Worm (Caenorhabditis elegans) whole organism, L1 larva: ENCODE results near the gene ttr-59.

ENCODE experiments used
- C04F5.9 ChIP-seq: sonication (generic microtip); optimal IDR thresholded peaks from 2 replicates; lab custom pipeline; 2016; ENCODE audit warnings: missing genetic modification characterization, missing compliant biosample characterization
- Y116A8C.19 ChIP-seq: sonication (generic microtip); optimal IDR thresholded peaks from 2 replicates; lab custom pipeline; 2016; ENCODE audit warnings: missing compliant biosample characterization, missing genetic modification characterization, borderline replicate concordance
- aha-1 ChIP-seq: fragments of 150-350 bp; optimal IDR thresholded peaks from 2 replicates; lab custom pipeline; 2014; ENCODE audit warnings: missing biosample characterization, missing genetic modification characterization
- alr-1 ChIP-seq: fragments of 200-800 bp; sonication (Bioruptor generic); optimal IDR thresholded peaks from 2 replicates; lab custom pipeline; 2018; ENCODE audit warnings: borderline replicate concordance, mild to moderate bottlenecking, missing genetic modification characterization, missing compliant biosample characterization
- aly-2 ChIP-seq: fragments of 150-350 bp; optimal IDR thresholded peaks from 2 replicates; lab custom pipeline; 2014; ENCODE audit warnings: missing biosample characterization, missing genetic modification characterization
- ama-1 ChIP-seq: fragments of 150-350 bp; optimal IDR thresholded peaks from 2 replicates; lab custom pipeline; 2014
- blmp-1 ChIP-seq: fragments of 150-350 bp; optimal IDR thresholded peaks from 2 replicates; lab custom pipeline; 2014; ENCODE audit warnings: missing biosample characterization, missing genetic modification characterization
- ceh-8 ChIP-seq: fragments of 200-800 bp; sonication (Bioruptor generic); optimal IDR thresholded peaks from 2 replicates; lab custom pipeline; 2018; ENCODE audit warnings: mild to moderate bottlenecking, missing genetic modification characterization, moderate library complexity, missing compliant biosample characterization
- ceh-88 ChIP-seq: fragments of 200-800 bp; sonication (Bioruptor generic); IDR thresholded peaks from 2 replicates; pipeline ENCODE4 v1.3.6; 2022; ENCODE audit warnings: missing genetic modification characterization, missing compliant biosample characterization
- ceh-90 ChIP-seq: sonication (generic microtip); optimal IDR thresholded peaks from 2 replicates; lab custom pipeline; 2016; ENCODE audit warnings: missing genetic modification characterization, missing compliant biosample characterization
- dsc-1 ChIP-seq: sonication (generic microtip); optimal IDR thresholded peaks from 2 replicates; lab custom pipeline; 2016; ENCODE audit warnings: mild to moderate bottlenecking, missing genetic modification characterization, missing compliant biosample characterization
- efl-3 ChIP-seq: fragments of 200-800 bp; sonication (Bioruptor generic); optimal IDR thresholded peaks from 2 replicates; lab custom pipeline; 2018; ENCODE audit warnings: mild to moderate bottlenecking, missing genetic modification characterization, missing compliant biosample characterization
- egl-27 ChIP-seq, 2 experiments: fragments of 150-350 bp in 1 of 2; sonication (generic microtip); optimal IDR thresholded peaks; 3 replicates each; lab custom pipeline; 2017 to 2018; ENCODE audit warnings: missing biosample characterization in 2 of 2, missing genetic modification characterization in 2 of 2, missing genetic modification reagents in 2 of 2
- elt-3 ChIP-seq, 6 experiments: fragments of 150-350 bp in 1 of 6; sonication (generic microtip); optimal IDR thresholded peaks; 2 replicates each; lab custom pipeline; 2017 to 2018; ENCODE audit warnings: missing biosample characterization in 6 of 6, missing genetic modification characterization in 6 of 6, inconsistent platforms in 1 of 6
- ets-5 ChIP-seq: fragments of 200-800 bp; sonication (Bioruptor generic); IDR thresholded peaks from 2 replicates; pipeline ENCODE4 v1.3.6; 2022; ENCODE audit warnings: missing genetic modification characterization, missing compliant biosample characterization
- fkh-10 ChIP-seq: sonication (generic microtip); optimal IDR thresholded peaks from 2 replicates; lab custom pipeline; 2017; ENCODE audit warnings: missing biosample characterization, missing genetic modification reagents, missing genetic modification characterization
- fkh-4 ChIP-seq: sonication (generic microtip); optimal IDR thresholded peaks from 2 replicates; lab custom pipeline; 2016; ENCODE audit warnings: missing compliant biosample characterization, missing genetic modification characterization, borderline replicate concordance
- fkh-8 ChIP-seq: sonication (generic microtip); optimal IDR thresholded peaks from 2 replicates; lab custom pipeline; 2016; ENCODE audit warnings: mild to moderate bottlenecking, missing genetic modification characterization, missing compliant biosample characterization
- irx-1 ChIP-seq: sonication (generic microtip); optimal IDR thresholded peaks from 2 replicates; lab custom pipeline; 2016; ENCODE audit warnings: missing genetic modification characterization, missing compliant biosample characterization
- isw-1 ChIP-seq: fragments of 200-800 bp; sonication (Bioruptor generic); IDR thresholded peaks from 2 replicates; pipeline ENCODE4 v1.3.6; 2022; ENCODE audit warnings: missing genetic modification characterization, missing compliant biosample characterization
- jun-1 ChIP-seq: fragments of 150-350 bp; optimal IDR thresholded peaks from 2 replicates; lab custom pipeline; 2014; ENCODE audit warnings: missing biosample characterization, missing genetic modification reagents, missing genetic modification characterization
- lin-14 ChIP-seq: fragments of 200-800 bp; sonication (Bioruptor generic); optimal IDR thresholded peaks from 2 replicates; lab custom pipeline; 2018; ENCODE audit warnings: mild to moderate bottlenecking, missing genetic modification characterization, moderate library complexity, missing compliant biosample characterization
- lin-15B ChIP-seq: fragments of 150-350 bp; sonication (generic microtip); optimal IDR thresholded peaks from 3 replicates; lab custom pipeline; 2014; ENCODE audit warnings: missing biosample characterization, missing genetic modification characterization
- lin-35 ChIP-seq, 2 experiments: fragments of 150-350 bp; optimal IDR thresholded peaks; 2 replicates each; lab custom pipeline; 2014; ENCODE audit warnings: missing biosample characterization in 2 of 2, missing genetic modification characterization in 2 of 2, missing genetic modification reagents in 2 of 2
- lir-3 ChIP-seq: sonication (generic microtip); optimal IDR thresholded peaks from 2 replicates; lab custom pipeline; 2016; ENCODE audit warnings: mild to moderate bottlenecking, missing genetic modification characterization, moderate library complexity, missing compliant biosample characterization; ENCODE audit not compliant: poor library complexity
- mab-9 ChIP-seq: fragments of 200-800 bp; sonication (Bioruptor generic); IDR thresholded peaks from 2 replicates; pipeline ENCODE4 v1.3.6; 2022; ENCODE audit warnings: missing genetic modification reagents, missing genetic modification characterization, missing compliant biosample characterization
- mef-2 ChIP-seq: fragments of 150-350 bp; optimal IDR thresholded peaks from 2 replicates; lab custom pipeline; 2014; ENCODE audit warnings: missing biosample characterization, missing genetic modification characterization
- nhr-20 ChIP-seq: sonication (generic microtip); optimal IDR thresholded peaks from 2 replicates; lab custom pipeline; 2016; ENCODE audit warnings: mild to moderate bottlenecking, missing genetic modification characterization, missing compliant biosample characterization
- nhr-237 ChIP-seq: fragments of 150-350 bp; optimal IDR thresholded peaks from 2 replicates; lab custom pipeline; 2014; ENCODE audit warnings: missing biosample characterization, missing genetic modification characterization
- nhr-71 ChIP-seq: sonication (generic microtip); optimal IDR thresholded peaks from 2 replicates; lab custom pipeline; 2016; ENCODE audit warnings: mild to moderate bottlenecking, missing genetic modification characterization, moderate library complexity, missing compliant biosample characterization
- nhr-84 ChIP-seq: sonication (generic microtip); optimal IDR thresholded peaks from 2 replicates; lab custom pipeline; 2017; ENCODE audit warnings: missing biosample characterization, missing genetic modification characterization
- nhr-85 ChIP-seq: sonication (generic microtip); peaks from one replicate; lab custom pipeline; 2016; ENCODE audit warnings: missing genetic modification characterization, inconsistent platforms, missing compliant biosample characterization
- nhr-90 ChIP-seq: sonication (generic microtip); optimal IDR thresholded peaks from 2 replicates; lab custom pipeline; 2016; ENCODE audit warnings: mild to moderate bottlenecking, missing genetic modification characterization, missing compliant biosample characterization; ENCODE audit not compliant: poor library complexity
- pag-3 ChIP-seq: sonication (generic microtip); optimal IDR thresholded peaks from 2 replicates; lab custom pipeline; 2017; ENCODE audit warnings: missing genetic modification characterization, mild to moderate bottlenecking, missing compliant biosample characterization, antibody characterized with exemption, borderline replicate concordance; ENCODE audit not compliant: insufficient read depth
- pax-3 ChIP-seq: fragments of 200-800 bp; sonication (Bioruptor generic); optimal IDR thresholded peaks from 2 replicates; lab custom pipeline; 2018; ENCODE audit warnings: mild to moderate bottlenecking, missing genetic modification characterization, moderate library complexity, missing compliant biosample characterization
- rnt-1 ChIP-seq: sonication (generic microtip); optimal IDR thresholded peaks from 2 replicates; lab custom pipeline; 2016; ENCODE audit warnings: mild to moderate bottlenecking, missing genetic modification characterization, moderate library complexity, missing compliant biosample characterization
- skn-1 ChIP-seq: fragments of 150-350 bp; optimal IDR thresholded peaks from 2 replicates; lab custom pipeline; 2014; ENCODE audit warnings: missing biosample characterization, missing genetic modification characterization
- snpc-4 ChIP-seq: fragments of 150-350 bp; optimal IDR thresholded peaks from 2 replicates; lab custom pipeline; 2014; ENCODE audit warnings: missing biosample characterization, missing genetic modification characterization
- snu-23 ChIP-seq: sonication (generic microtip); optimal IDR thresholded peaks from 2 replicates; lab custom pipeline; 2016; ENCODE audit warnings: missing genetic modification characterization, missing compliant biosample characterization
- sptf-1 ChIP-seq: fragments of 150-350 bp; optimal IDR thresholded peaks from 2 replicates; lab custom pipeline; 2014; ENCODE audit warnings: missing biosample characterization, missing genetic modification characterization
- sup-37 ChIP-seq: fragments of 200-800 bp; sonication (Bioruptor generic); optimal IDR thresholded peaks from 2 replicates; lab custom pipeline; 2018; ENCODE audit warnings: mild to moderate bottlenecking, missing genetic modification characterization, missing compliant biosample characterization
- swsn-7 ChIP-seq: sonication (generic microtip); optimal IDR thresholded peaks from 2 replicates; lab custom pipeline; 2016; ENCODE audit warnings: missing genetic modification characterization, missing compliant biosample characterization
- unc-130 ChIP-seq: fragments of 150-350 bp; optimal IDR thresholded peaks from 2 replicates; lab custom pipeline; 2017; ENCODE audit warnings: missing biosample characterization, missing genetic modification characterization, inconsistent platforms
- unc-62 ChIP-seq: fragments of 150-350 bp; optimal IDR thresholded peaks from 2 replicates; lab custom pipeline; 2014; ENCODE audit warnings: missing biosample characterization, missing genetic modification reagents, missing genetic modification characterization
- unc-98 ChIP-seq: fragments of 200-800 bp; sonication (Bioruptor generic); IDR thresholded peaks from 2 replicates; pipeline ENCODE4 v1.3.6; 2022; ENCODE audit warnings: missing genetic modification characterization, missing compliant biosample characterization
- vab-15 ChIP-seq: sonication (generic microtip); optimal IDR thresholded peaks from 2 replicates; lab custom pipeline; 2017; ENCODE audit warnings: missing genotype, mild to moderate bottlenecking, missing genetic modification characterization, missing compliant biosample characterization
- xbp-1 ChIP-seq: sonication (generic microtip); optimal IDR thresholded peaks from 2 replicates; lab custom pipeline; 2016; ENCODE audit warnings: missing genetic modification characterization, missing compliant biosample characterization
- zag-1 ChIP-seq: fragments of 150-350 bp; optimal IDR thresholded peaks from 2 replicates; lab custom pipeline; 2014; ENCODE audit warnings: missing biosample characterization, missing genetic modification characterization
- ztf-11 ChIP-seq, 2 experiments: sonication (generic microtip); optimal IDR thresholded peaks; 2 replicates each; lab custom pipeline; 2016 to 2017; ENCODE audit warnings: missing genetic modification characterization in 2 of 2, missing biosample characterization in 1 of 2, missing compliant biosample characterization in 1 of 2
- ztf-4 ChIP-seq: fragments of 150-350 bp; optimal IDR thresholded peaks from 2 replicates; lab custom pipeline; 2014; ENCODE audit warnings: missing biosample characterization, missing genetic modification characterization

ttr-59 gene

DNA sequence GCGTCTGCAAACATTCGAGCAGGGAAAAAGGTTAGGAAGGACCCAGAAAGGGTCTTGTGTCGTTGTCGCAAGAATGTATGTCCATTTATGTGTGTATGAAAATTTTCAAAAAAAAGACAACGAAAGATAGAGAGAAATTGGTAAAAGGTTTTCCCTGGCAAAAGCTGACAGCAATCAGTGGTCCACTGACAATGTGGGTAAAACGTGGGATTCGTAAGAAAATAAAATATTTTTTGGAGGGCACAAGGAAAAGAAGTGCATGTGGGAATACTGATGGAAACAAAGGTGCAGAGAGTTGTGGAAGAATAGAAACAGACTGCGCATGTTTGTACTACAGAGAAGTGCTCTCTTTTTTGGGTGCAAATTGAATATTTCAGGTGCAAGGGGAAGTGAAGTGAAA, 46.5 kb upstream of the ttr-59 start:
- no peak for TF ChIP-seq ama-1
- TF ChIP-seq nhr-90 (tag; lab: Kevin White, UChicago), result no peak
- no peak for TF ChIP-seq fkh-8 (tag; lab: Kevin White, UChicago)
- TF ChIP-seq alr-1 (tag; lab: Kevin White, UChicago), result no peak
- no peak for TF ChIP-seq ztf-4 (tag; lab: Kevin White, UChicago)
- TF ChIP-seq ceh-8 (GFP tag; lab: Kevin White, UChicago), result no peak
- TF ChIP-seq blmp-1, result no peak
- no peak for TF ChIP-seq pag-3
- no peak for TF ChIP-seq ets-5 (GFP tag; lab: Robert Waterston, UW)
- no peak for TF ChIP-seq mef-2 (tag; lab: Kevin White, UChicago)
- TF ChIP-seq nhr-85 (tag; lab: Kevin White, UChicago), result no peak
- no peak for TF ChIP-seq ceh-88
- TF ChIP-seq aly-2 (tag; lab: Kevin White, UChicago), result no peak
- TF ChIP-seq elt-3 (tag; optimal IDR thresholded peaks at IDR 0.05; lab: Kevin White, UChicago), result no peak

DNA sequence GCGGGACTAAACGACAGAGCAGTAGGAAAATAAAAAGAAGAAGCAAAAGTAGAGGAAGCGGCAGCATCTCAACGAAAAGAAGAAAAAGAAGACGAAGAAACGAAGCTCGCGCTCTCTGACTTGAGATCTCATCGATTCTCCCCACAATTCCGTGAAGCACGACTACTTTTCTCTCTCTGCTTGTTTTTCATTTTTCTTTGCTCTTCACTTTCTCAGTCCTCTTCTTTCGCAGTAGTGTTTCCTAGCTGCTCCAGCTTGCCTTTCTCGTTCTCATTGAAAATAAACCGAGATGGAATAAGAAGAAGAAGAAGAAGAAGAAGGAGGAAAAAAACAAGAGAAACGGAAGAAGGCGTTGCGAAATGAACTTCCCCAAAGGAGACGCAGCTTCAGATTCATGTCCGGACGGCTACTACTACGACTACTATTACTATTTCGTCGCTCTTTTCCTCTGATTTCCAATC, 44.9 kb upstream of the ttr-59 start:
- no peak for TF ChIP-seq egl-27 (tag; optimal IDR thresholded peaks at IDR 0.05; lab: Kevin White, UChicago)
- no peak for TF ChIP-seq pax-3 (tag; lab: Kevin White, UChicago)
- no peak for TF ChIP-seq sup-37
- TF ChIP-seq ama-1, result no peak
- TF ChIP-seq ztf-11 (tag; optimal IDR thresholded peaks at IDR 0.05; lab: Kevin White, UChicago), result no peak
- TF ChIP-seq irx-1, result no peak
- TF ChIP-seq snu-23 (GFP tag; lab: Kevin White, UChicago), result peak; percentile 31
- no peak for TF ChIP-seq nhr-90 (tag; lab: Kevin White, UChicago)
- no peak for TF ChIP-seq nhr-85 (tag; lab: Kevin White, UChicago)
- TF ChIP-seq ceh-88, result no peak
- TF ChIP-seq unc-98 (GFP tag; lab: Robert Waterston, UW), result no peak
- no peak for TF ChIP-seq ceh-90 (tag; lab: Kevin White, UChicago)
- TF ChIP-seq xbp-1 (tag; lab: Kevin White, UChicago), result peak; percentile 29
- TF ChIP-seq aly-2 (tag; lab: Kevin White, UChicago), result no peak
- peak; percentile 33; the same call in 1 of the 2 replicates for TF ChIP-seq isw-1
- TF ChIP-seq elt-3 (tag; optimal IDR thresholded peaks at IDR 0.05; lab: Kevin White, UChicago), result no peak
- no peak for TF ChIP-seq blmp-1
- TF ChIP-seq snpc-4 (tag; lab: Kevin White, UChicago), result no peak
- TF ChIP-seq jun-1 (tag; lab: Kevin White, UChicago), result no peak
- TF ChIP-seq zag-1, result peak; percentile 70
- no peak for TF ChIP-seq pag-3
- TF ChIP-seq lir-3 (tag; lab: Kevin White, UChicago), result no peak
- no peak for TF ChIP-seq lin-15B
- peak; percentile 96 for TF ChIP-seq fkh-10 (GFP tag; lab: Kevin White, UChicago)
- peak; percentile 48 for TF ChIP-seq swsn-7
- TF ChIP-seq ets-5 (GFP tag; lab: Robert Waterston, UW), result no peak
- no peak for TF ChIP-seq aha-1 (tag; lab: Kevin White, UChicago)
- TF ChIP-seq lin-35 (GFP tag; optimal IDR thresholded peaks at IDR 0.05; lab: Kevin White, UChicago), result peak in 1 of 2 experiments; percentile 4
- no peak for TF ChIP-seq vab-15 (tag; lab: Kevin White, UChicago)
- peak; percentile 94 for TF ChIP-seq lin-14 (GFP tag; lab: Kevin White, UChicago)
- no peak for TF ChIP-seq Y116A8C.19 (tag; lab: Kevin White, UChicago)
- no peak for TF ChIP-seq alr-1 (tag; lab: Kevin White, UChicago)
- no peak for TF ChIP-seq efl-3 (GFP tag; lab: Kevin White, UChicago)
- TF ChIP-seq rnt-1 (tag; lab: Kevin White, UChicago), result peak; percentile 4
- no peak for TF ChIP-seq fkh-4 (tag; lab: Kevin White, UChicago)
- no peak for TF ChIP-seq mab-9 (GFP tag; lab: Robert Waterston, UW)
- no peak for TF ChIP-seq nhr-237 (tag; lab: Kevin White, UChicago)
- TF ChIP-seq unc-62, result no peak
- TF ChIP-seq C04F5.9 (tag; lab: Kevin White, UChicago), result no peak
- TF ChIP-seq nhr-20 (tag; lab: Kevin White, UChicago), result peak; percentile 9
- no peak for TF ChIP-seq sptf-1 (tag; lab: Kevin White, UChicago)
- peak; percentile 44 for TF ChIP-seq dsc-1 (tag; lab: Kevin White, UChicago)
- TF ChIP-seq unc-130 (tag; lab: Kevin White, UChicago), result no peak
- peak; percentile 62 for TF ChIP-seq nhr-71 (tag; lab: Kevin White, UChicago)
- no peak for TF ChIP-seq skn-1 (tag; lab: Kevin White, UChicago)
- no peak for TF ChIP-seq nhr-84 (tag; lab: Kevin White, UChicago)
